Worm (Caenorhabditis elegans): Measurements from ENCODE around the gene prmt-5.

DNA sequence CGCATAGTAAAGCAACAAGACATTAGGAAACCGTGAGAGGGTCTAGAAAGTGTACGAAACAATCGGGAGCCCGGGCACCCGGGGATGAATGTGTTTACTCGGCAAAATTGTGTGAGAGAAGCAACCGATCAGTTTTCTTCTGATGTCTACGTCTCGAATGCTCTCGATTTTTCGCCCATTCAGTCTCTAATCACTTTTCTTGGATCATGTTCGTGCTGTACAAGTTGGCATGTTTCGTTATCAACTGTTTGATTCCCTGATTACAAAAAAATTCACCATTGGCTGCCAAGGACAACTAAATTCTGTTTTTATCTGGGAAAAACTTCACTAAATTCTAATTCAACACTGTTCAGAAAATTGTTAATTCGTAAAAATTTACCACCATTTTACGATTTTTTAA is 49.8 kb upstream of the prmt-5 start:
- TF ChIP-seq T22C8.4 (GFP tag; IDR thresholded peaks at IDR 0.05): no peak
- no peak for TF ChIP-seq cog-1 (tag; optimal IDR thresholded peaks at IDR 0.05)
- no peak for TF ChIP-seq med-1 (GFP tag; optimal IDR thresholded peaks at IDR 0.05; ENCODE audit: insufficient read depth)
- no peak for TF ChIP-seq klf-2 (GFP tag; conservative IDR thresholded peaks at IDR 0.05)
- no peak for TF ChIP-seq flt-1 (GFP tag; IDR thresholded peaks at IDR 0.05)
- no peak for TF ChIP-seq ref-1 (GFP tag; conservative IDR thresholded peaks at IDR 0.05)
- no peak for TF ChIP-seq tab-1 (GFP tag; IDR thresholded peaks at IDR 0.05)

Data from whole organism, midembryonic.